Fruit fly (Drosophila melanogaster): ENCODE data around the gene CG6765.

Gene CG6765

DNA sequence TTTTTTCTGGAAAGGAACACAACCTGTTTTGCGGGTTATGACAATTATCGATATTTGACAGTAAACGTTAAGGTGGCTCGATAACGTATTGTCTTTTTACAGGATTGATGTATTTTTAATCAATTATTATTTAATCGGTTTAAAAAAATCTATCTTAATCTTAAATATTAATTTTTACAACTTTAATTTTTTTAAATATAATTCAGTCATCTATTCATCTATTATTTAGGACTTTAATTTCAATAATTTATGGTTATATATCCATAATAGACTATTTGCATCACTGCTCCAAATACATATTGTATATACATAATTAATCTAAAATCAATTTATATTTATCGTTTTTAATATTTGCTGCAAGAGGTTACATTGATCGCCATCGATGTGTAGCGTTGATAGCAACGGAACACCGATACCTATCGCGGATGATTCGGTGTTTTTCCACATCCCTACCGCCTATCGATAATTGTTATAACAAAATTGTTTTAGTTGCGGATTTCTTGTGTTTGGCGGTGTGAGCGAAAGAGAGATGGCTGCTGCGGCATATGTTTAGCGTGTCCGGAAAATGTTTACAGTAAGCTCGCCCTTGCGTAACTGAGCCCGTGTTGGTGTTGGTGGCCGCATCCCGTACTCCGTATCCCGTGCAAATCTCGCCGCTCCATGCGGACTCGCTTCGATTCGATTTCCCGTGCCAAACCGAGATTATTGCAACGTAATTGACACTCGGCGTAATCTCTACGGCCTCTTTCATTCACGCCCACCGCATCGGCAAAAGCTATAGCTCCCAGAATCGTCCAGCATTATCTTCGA lies 12.5 kb downstream of the CG6765 start, which contains the start of the genes GstO1 and foi (continued):
- TF ChIP-seq HHEX (GFP tag; optimal IDR thresholded peaks at IDR 0.05) (no peak), ash1 (GFP tag; optimal IDR thresholded peaks at IDR 0.05) (no peak), exex (tag; optimal IDR thresholded peaks at IDR 0.05) (no peak), Hr3 (GFP tag; optimal IDR thresholded peaks at IDR 0.05) (peak; percentile 15), CG16815 (GFP tag; optimal IDR thresholded peaks at IDR 0.05) (no peak), Ada2b (GFP tag; IDR thresholded peaks at IDR 0.05) (0 out of 2 replicates have a peak, but pooled peaks have one; percentile 17), CG10267 (tag; optimal IDR thresholded peaks at IDR 0.05) (peak; percentile 58), CG6654 (GFP tag; optimal IDR thresholded peaks at IDR 0.05) (no peak), CG17385 (GFP tag; optimal IDR thresholded peaks at IDR 0.05) (peak; percentile 24), CG3065 (GFP tag; optimal IDR thresholded peaks at IDR 0.05) (no peak), so (GFP tag; IDR thresholded peaks at IDR 0.05) (no peak), kah (GFP tag; optimal IDR thresholded peaks at IDR 0.05) (no peak), vfl (GFP tag; optimal IDR thresholded peaks at IDR 0.05) (no peak), CG9437 (GFP tag; optimal IDR thresholded peaks at IDR 0.05) (no peak), jigr1 (GFP tag; IDR thresholded peaks at IDR 0.05) (no peak), twi (tag; optimal IDR thresholded peaks at IDR 0.05) (no peak), CG2202 (tag; optimal IDR thresholded peaks at IDR 0.05) (no peak), C15 (GFP tag; IDR thresholded peaks at IDR 0.05) (no peak), Mad (GFP tag; optimal IDR thresholded peaks at IDR 0.05) (no peak), Adf1 (GFP tag; IDR thresholded peaks at IDR 0.05) (peak; percentile 26; the same call in 1 of the 2 replicates), schlank (tag; optimal IDR thresholded peaks at IDR 0.05) (no peak), CG2678 (tag; optimal IDR thresholded peaks at IDR 0.05) (peak; percentile 44), CG4730 (GFP tag; IDR thresholded peaks at IDR 0.05) (no peak), CG4282 (GFP tag; optimal IDR thresholded peaks at IDR 0.05) (no peak), ssp (GFP tag; IDR thresholded peaks at IDR 0.05) (peak; percentile 32; the same call in 1 of the 2 replicates), pan (optimal IDR thresholded peaks at IDR 0.05) (no peak), pan (GFP tag; optimal IDR thresholded peaks at IDR 0.05 in 1 of 2, IDR thresholded peaks at IDR 0.05 in 1 of 2) (peak in 1 of 2 experiments; percentile 28), Fer3 (tag; optimal IDR thresholded peaks at IDR 0.05) (no peak), CG12659 (GFP tag; optimal IDR thresholded peaks at IDR 0.05) (peak; percentile 72), CG1832 (GFP tag; optimal IDR thresholded peaks at IDR 0.05) (no peak), Bteb2 (GFP tag; optimal IDR thresholded peaks at IDR 0.05) (no peak), HmgD (GFP tag; optimal IDR thresholded peaks at IDR 0.05) (no peak), fu2 (GFP tag; optimal IDR thresholded peaks at IDR 0.05) (no peak), CG11723 (GFP tag; optimal IDR thresholded peaks at IDR 0.05) (no peak), CG12299 (tag; optimal IDR thresholded peaks at IDR 0.05) (no peak), CG14860 (GFP tag; IDR thresholded peaks at IDR 0.05; ENCODE audit: partially characterized antibody) (peak; percentile 99), ttk (GFP tag; IDR thresholded peaks at IDR 0.05) (no peak), sisA (GFP tag; IDR thresholded peaks at IDR 0.05) (no peak), CG17328 (GFP tag; IDR thresholded peaks at IDR 0.05) (peak; percentile 53; the same call in 1 of the 2 replicates), CG16779 (GFP tag; IDR thresholded peaks at IDR 0.05) (no peak), klu (GFP tag; IDR thresholded peaks at IDR 0.05) (no peak), CG6791 (GFP tag; IDR thresholded peaks at IDR 0.05; ENCODE audit: partially characterized antibody) (peak; percentile 99), CG32772 (GFP tag; IDR thresholded peaks at IDR 0.05) (no peak), psq (GFP tag; optimal IDR thresholded peaks at IDR 0.05) (peak; percentile 12), otp (GFP tag; IDR thresholded peaks at IDR 0.05) (0 out of 3 replicates have a peak, but pooled peaks have one; percentile 27), yki (optimal IDR thresholded peaks at IDR 0.05) (no peak), CG16813 (GFP tag; IDR thresholded peaks at IDR 0.05; ENCODE audit: partially characterized antibody) (peak; percentile 99), ato (GFP tag; IDR thresholded peaks at IDR 0.05; ENCODE audit: partially characterized antibody) (peak; percentile 99), CG18476 (GFP tag; optimal IDR thresholded peaks at IDR 0.05) (no peak), bcd (GFP tag; optimal IDR thresholded peaks at IDR 0.05) (no peak)

All from whole organism, embryonic.